Fruit fly (Drosophila melanogaster) whole organism, embryonic: ENCODE measurements around the gene scpr-B.

Source experiments
- Asciz ChIP-seq: fragments of 200-800 bp; sonication (Bioruptor generic); optimal IDR thresholded peaks from 2 replicates; lab custom pipeline; 2017; ENCODE audit warnings: missing biosample characterization, mild to moderate bottlenecking, missing genetic modification characterization, missing genetic modification reagents
- B-H2 ChIP-seq: fragments of 200-800 bp; sonication (Bioruptor generic); optimal IDR thresholded peaks from 2 replicates; lab custom pipeline; 2018; ENCODE audit warnings: missing biosample characterization, mild to moderate bottlenecking, missing genetic modification characterization
- CG10431 ChIP-seq: fragments of 200-800 bp; sonication (Bioruptor generic); optimal IDR thresholded peaks from 3 replicates; lab custom pipeline; 2018; ENCODE audit warnings: missing biosample characterization, mild to moderate bottlenecking, missing genetic modification characterization
- CG11504 ChIP-seq: fragments of 200-800 bp; sonication (Bioruptor generic); optimal IDR thresholded peaks from 3 replicates; lab custom pipeline; 2019; ENCODE audit warnings: missing biosample characterization, mild to moderate bottlenecking, missing genetic modification characterization, moderate library complexity
- CG11695 ChIP-seq: fragments of 200-800 bp; sonication (Bioruptor generic); IDR thresholded peaks from 3 replicates; pipeline ENCODE4 v1.3.6; 2022; ENCODE audit warnings: missing biosample characterization, missing genetic modification characterization
- CG13624 ChIP-seq: fragments of 200-800 bp; sonication (Bioruptor generic); optimal IDR thresholded peaks from 2 replicates; lab custom pipeline; 2016; ENCODE audit warnings: missing biosample characterization, missing genetic modification characterization
- CG14860 ChIP-seq: fragments of 200-800 bp; sonication (Bioruptor generic); IDR thresholded peaks from 3 replicates; pipeline ENCODE4 v1.3.6; 2022; ENCODE audit warnings: missing biosample characterization, missing genetic modification characterization; ENCODE audit not compliant: partially characterized antibody
- CG1647 ChIP-seq: fragments of 200-800 bp; sonication (Bioruptor generic); optimal IDR thresholded peaks from 3 replicates; lab custom pipeline; 2016; ENCODE audit warnings: missing biosample characterization, missing genetic modification characterization
- CG17186 ChIP-seq: fragments of 200-800 bp; sonication (Bioruptor generic); optimal IDR thresholded peaks from 3 replicates; lab custom pipeline; 2017; ENCODE audit warnings: missing biosample characterization, missing genetic modification reagents, missing genetic modification characterization
- CG18262 ChIP-seq: fragments of 200-800 bp; optimal IDR thresholded peaks from 3 replicates; lab custom pipeline; 2019; ENCODE audit warnings: missing biosample characterization, mild to moderate bottlenecking, missing genetic modification characterization, moderate library complexity
- CG32767 ChIP-seq: fragments of 200-800 bp; sonication (Bioruptor generic); IDR thresholded peaks from 2 replicates; pipeline ENCODE4 v1.3.6; 2022; ENCODE audit warnings: missing biosample characterization, missing genetic modification characterization
- CG3281 ChIP-seq: fragments of 200-800 bp; sonication (Bioruptor generic); optimal IDR thresholded peaks from 3 replicates; lab custom pipeline; 2017; ENCODE audit warnings: missing biosample characterization, mild to moderate bottlenecking, missing genetic modification characterization
- CG4328 ChIP-seq: fragments of 200-800 bp; sonication (Bioruptor generic); optimal IDR thresholded peaks from 3 replicates; lab custom pipeline; 2017; ENCODE audit warnings: missing biosample characterization, missing genetic modification reagents, missing genetic modification characterization
- CG4820 ChIP-seq: fragments of 200-800 bp; sonication (Bioruptor generic); optimal IDR thresholded peaks from 3 replicates; lab custom pipeline; 2016; ENCODE audit warnings: missing biosample characterization, missing genetic modification characterization
- CG6254 ChIP-seq: fragments of 200-800 bp; sonication (Bioruptor generic); optimal IDR thresholded peaks from 3 replicates; lab custom pipeline; 2017; ENCODE audit warnings: mild to moderate bottlenecking, missing biosample characterization, missing genetic modification reagents, missing genetic modification characterization
- CG6765 ChIP-seq: fragments of 200-800 bp; sonication (Bioruptor generic); optimal IDR thresholded peaks from 3 replicates; lab custom pipeline; 2017; ENCODE audit warnings: missing biosample characterization, mild to moderate bottlenecking, missing genetic modification characterization
- CG6813 ChIP-seq: fragments of 200-800 bp; sonication (Bioruptor generic); optimal IDR thresholded peaks from 2 replicates; lab custom pipeline; 2017; ENCODE audit warnings: missing biosample characterization, missing genetic modification characterization, mild to moderate bottlenecking, moderate library complexity, missing genetic modification reagents
- CG8478 ChIP-seq: fragments of >200 bp; optimal IDR thresholded peaks from 2 replicates; lab custom pipeline; 2018
- CG9876 ChIP-seq: fragments of 200-800 bp; sonication (Bioruptor generic); optimal IDR thresholded peaks from 2 replicates; lab custom pipeline; 2016; ENCODE audit warnings: missing biosample characterization, missing genetic modification characterization
- CTCF ChIP-seq: fragments of 200-800 bp; sonication (Bioruptor generic); optimal IDR thresholded peaks from 2 replicates; lab custom pipeline; 2017; ENCODE audit warnings: missing biosample characterization, mild to moderate bottlenecking, missing genetic modification characterization, moderate library complexity
- CrebB ChIP-seq: fragments of 200-800 bp; sonication (Bioruptor generic); optimal IDR thresholded peaks from 3 replicates; lab custom pipeline; 2018; ENCODE audit warnings: missing biosample characterization, mild to moderate bottlenecking, missing genetic modification characterization
- Gsc ChIP-seq: fragments of 200-800 bp; sonication (Bioruptor generic); IDR thresholded peaks from 2 replicates; pipeline ENCODE4 v1.3.6; 2022; ENCODE audit warnings: missing biosample characterization, missing genetic modification characterization
- HmgD ChIP-seq: fragments of 200-800 bp; sonication (Bioruptor generic); optimal IDR thresholded peaks from 3 replicates; lab custom pipeline; 2016; ENCODE audit warnings: missing biosample characterization, missing genetic modification characterization
- Jarid2 ChIP-seq: fragments of 200-800 bp; sonication (Bioruptor generic); optimal IDR thresholded peaks from 3 replicates; lab custom pipeline; 2017; ENCODE audit warnings: mild to moderate bottlenecking, missing biosample characterization, missing genetic modification reagents, missing genetic modification characterization
- Lim3 ChIP-seq: fragments of 200-800 bp; sonication (Bioruptor generic); IDR thresholded peaks from 2 replicates; pipeline ENCODE4 v1.3.6; 2022; ENCODE audit warnings: missing biosample characterization, missing genetic modification characterization
- Mad ChIP-seq: fragments of 200-800 bp; sonication (Bioruptor generic); optimal IDR thresholded peaks from 2 replicates; lab custom pipeline; 2016; ENCODE audit warnings: missing biosample characterization, missing genetic modification characterization
- Myb ChIP-seq: fragments of 200-800 bp; sonication (Bioruptor generic); optimal IDR thresholded peaks from 2 replicates; lab custom pipeline; 2016; ENCODE audit warnings: missing biosample characterization, missing genetic modification characterization
- Poxn ChIP-seq: fragments of 200-800 bp; sonication (Bioruptor generic); IDR thresholded peaks from 2 replicates; pipeline ENCODE4 v1.3.6; 2022; ENCODE audit warnings: missing biosample characterization, missing genetic modification characterization
- Six4 ChIP-seq: fragments of 200-800 bp; sonication (Bioruptor generic); optimal IDR thresholded peaks from 2 replicates; lab custom pipeline; 2016; ENCODE audit warnings: missing biosample characterization, missing genetic modification characterization
- Trl ChIP-seq, 3 experiments: fragments of >200 bp in 2 of 3; fragments of 200-800 bp in 1 of 3; sonication (Bioruptor generic) in 1 of 3; optimal IDR thresholded peaks; 2 replicates in 1 of 3; 3 replicates in 2 of 3; lab custom pipeline; 2016 to 2017; ENCODE audit warnings: missing biosample characterization in 1 of 3, missing genetic modification characterization in 1 of 3
- Vsx1 ChIP-seq: fragments of 200-800 bp; sonication (Bioruptor generic); optimal IDR thresholded peaks from 2 replicates; lab custom pipeline; 2017; ENCODE audit warnings: missing biosample characterization, mild to moderate bottlenecking, missing genetic modification characterization, missing genetic modification reagents
- abd-A ChIP-seq: fragments of 200-800 bp; sonication (Bioruptor generic); optimal IDR thresholded peaks from 3 replicates; lab custom pipeline; 2019; ENCODE audit warnings: missing biosample characterization, mild to moderate bottlenecking, missing genetic modification characterization, moderate library complexity
- ac ChIP-seq: fragments of 200-800 bp; sonication (Bioruptor generic); optimal IDR thresholded peaks from 3 replicates; lab custom pipeline; 2017; ENCODE audit warnings: missing biosample characterization, mild to moderate bottlenecking, missing genetic modification characterization
- aop ChIP-seq: fragments of 200-800 bp; sonication (Bioruptor generic); IDR thresholded peaks from 2 replicates; pipeline ENCODE4 v1.3.6; 2022; ENCODE audit warnings: missing biosample characterization, missing genetic modification characterization
- bcd ChIP-seq: fragments of 200-800 bp; sonication (Bioruptor generic); optimal IDR thresholded peaks from 2 replicates; lab custom pipeline; 2017; ENCODE audit warnings: missing biosample characterization, mild to moderate bottlenecking, missing genetic modification characterization
- bigmax ChIP-seq: fragments of 200-800 bp; sonication (Bioruptor generic); optimal IDR thresholded peaks from 2 replicates; lab custom pipeline; 2018; ENCODE audit warnings: missing biosample characterization, mild to moderate bottlenecking, missing genetic modification characterization
- corto ChIP-seq: fragments of 200-800 bp; sonication (Bioruptor generic); optimal IDR thresholded peaks from 2 replicates; lab custom pipeline; 2016; ENCODE audit warnings: missing biosample characterization, mild to moderate bottlenecking, missing genetic modification characterization, moderate library complexity
- danr ChIP-seq: fragments of 200-800 bp; sonication (Bioruptor generic); IDR thresholded peaks from 2 replicates; pipeline ENCODE4 v1.3.6; 2022; ENCODE audit warnings: missing biosample characterization, missing genetic modification characterization
- eve ChIP-seq, 2 experiments: fragments of >200 bp; optimal IDR thresholded peaks; 2 replicates each; lab custom pipeline; 2017; ENCODE audit warnings: missing biosample characterization in 2 of 2, missing genetic modification characterization in 2 of 2
- fd3F ChIP-seq: fragments of 200-800 bp; sonication (Bioruptor generic); optimal IDR thresholded peaks from 2 replicates; lab custom pipeline; 2018; ENCODE audit warnings: missing biosample characterization, mild to moderate bottlenecking, missing genetic modification characterization, moderate library complexity
- fru ChIP-seq: fragments of >200 bp; optimal IDR thresholded peaks from 2 replicates; lab custom pipeline; 2017
- gce ChIP-seq: fragments of 200-800 bp; sonication (Bioruptor generic); IDR thresholded peaks from 3 replicates; pipeline ENCODE4 v1.3.6; 2022; ENCODE audit warnings: missing biosample characterization, missing genetic modification characterization
- inv ChIP-seq: fragments of 200-800 bp; sonication (Bioruptor generic); IDR thresholded peaks from 2 replicates; pipeline ENCODE4 v1.3.6; 2022; ENCODE audit warnings: missing biosample characterization, missing genetic modification characterization; ENCODE audit not compliant: partially characterized antibody
- nau ChIP-seq: fragments of 200-800 bp; sonication (Bioruptor generic); optimal IDR thresholded peaks from 3 replicates; lab custom pipeline; 2017; ENCODE audit warnings: missing biosample characterization, mild to moderate bottlenecking, missing genetic modification characterization, missing genetic modification reagents
- nmo ChIP-seq: fragments of 200-800 bp; sonication (Bioruptor generic); optimal IDR thresholded peaks from 2 replicates; lab custom pipeline; 2018; ENCODE audit warnings: missing biosample characterization, mild to moderate bottlenecking, missing genetic modification characterization, moderate library complexity
- sd ChIP-seq: fragments of 200-800 bp; sonication (Bioruptor generic); optimal IDR thresholded peaks from 3 replicates; lab custom pipeline; 2018; ENCODE audit warnings: missing biosample characterization, mild to moderate bottlenecking, missing genetic modification characterization, moderate library complexity
- sima ChIP-seq: fragments of 200-800 bp; sonication (Bioruptor generic); optimal IDR thresholded peaks from 2 replicates; lab custom pipeline; 2016; ENCODE audit warnings: missing biosample characterization, missing genetic modification characterization
- slbo ChIP-seq: fragments of 200-800 bp; sonication (Bioruptor generic); IDR thresholded peaks from 2 replicates; pipeline ENCODE4 v1.3.6; 2022; ENCODE audit warnings: missing biosample characterization, missing genetic modification characterization
- tll ChIP-seq, 2 experiments: fragments of 200-800 bp in 1 of 2; fragments of >200 bp in 1 of 2; sonication (Bioruptor generic) in 1 of 2; optimal IDR thresholded peaks; 2 replicates each; lab custom pipeline; 2017 to 2019; ENCODE audit warnings: missing biosample characterization in 2 of 2, missing genetic modification characterization in 2 of 2, mild to moderate bottlenecking in 1 of 2, moderate library complexity in 1 of 2
- twi ChIP-seq: fragments of 200-800 bp; optimal IDR thresholded peaks from 2 replicates; lab custom pipeline; 2019; ENCODE audit warnings: missing biosample characterization, mild to moderate bottlenecking, missing genetic modification characterization, moderate library complexity

Gene scpr-B

DNA sequence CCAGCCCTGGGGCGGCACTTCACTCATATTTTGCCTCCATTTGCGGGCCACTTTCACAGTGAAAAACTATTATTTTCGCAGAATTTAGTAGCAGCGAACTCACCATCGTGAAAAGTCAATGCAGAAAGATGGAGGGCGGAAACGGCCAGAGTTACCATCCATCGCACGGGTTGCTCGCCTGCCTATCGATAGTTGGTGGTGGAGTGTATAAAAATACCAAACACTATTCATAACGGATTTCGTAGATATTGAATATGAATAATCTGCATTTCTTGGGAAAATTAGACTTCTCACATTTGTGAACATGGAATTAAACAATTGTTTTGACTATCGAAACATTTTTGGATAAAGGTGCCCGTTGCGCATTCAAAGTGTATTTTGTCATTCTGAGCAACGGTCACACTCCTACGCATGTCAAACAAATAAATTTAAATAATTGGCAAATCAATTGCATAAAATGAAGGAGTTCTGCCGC is 24.6 kb downstream of the scpr-B start, which contains the start of the genes RpS25 and CG4820 (continued):
- TF ChIP-seq nmo (GFP tag; lab: Kevin White, UChicago) (peak; percentile 93), bcd (GFP tag; lab: Kevin White, UChicago) (peak; percentile 96), Poxn (no peak; the same call in 1 of the 2 replicates), CG8478 (lab: Kevin White, UChicago) (no peak), slbo (GFP tag; lab: Robert Waterston, UW) (peak; percentile 86), gce (GFP tag; lab: Robert Waterston, UW) (peak; percentile 86; the same call in 2 of the 3 replicates), abd-A (no peak), Trl (optimal IDR thresholded peaks at IDR 0.05; lab: Kevin White, UChicago) (no peak), Trl (GFP tag; optimal IDR thresholded peaks at IDR 0.05; lab: Kevin White, UChicago) (peak; percentile 96), CG14860 (GFP tag; lab: Robert Waterston, UW) (peak; percentile 77), fd3F (GFP tag; lab: Kevin White, UChicago) (peak; percentile 85), tll (GFP tag; optimal IDR thresholded peaks at IDR 0.05; lab: Kevin White, UChicago) (peak; percentile 40 to 90), CG13624 (GFP tag; lab: Kevin White, UChicago) (peak; percentile 96), Vsx1 (peak; percentile 90), CG4820 (GFP tag; lab: Kevin White, UChicago) (peak; percentile 94), CG3281 (GFP tag; lab: Kevin White, UChicago) (peak; percentile 95), CG6765 (GFP tag; lab: Kevin White, UChicago) (peak; percentile 97), CG17186 (GFP tag; lab: Kevin White, UChicago) (peak; percentile 98), CG4328 (GFP tag; lab: Kevin White, UChicago) (peak; percentile 94), Six4 (GFP tag; lab: Kevin White, UChicago) (peak; percentile 71), Asciz (peak; percentile 89), HmgD (GFP tag; lab: Kevin White, UChicago) (peak; percentile 90), CG11695 (GFP tag; lab: Robert Waterston, UW) (peak; percentile 81), CG10431 (GFP tag; lab: Kevin White, UChicago) (peak; percentile 87), ac (peak; percentile 82), inv (GFP tag; lab: Robert Waterston, UW) (peak; percentile 78), Mad (peak; percentile 91), CG32767 (GFP tag; lab: Robert Waterston, UW) (peak; percentile 66; the same call in 1 of the 2 replicates), CG11504 (peak; percentile 84), bigmax (peak; percentile 92), CG9876 (GFP tag; lab: Kevin White, UChicago) (peak; percentile 92), fru (no peak), Jarid2 (peak; percentile 75), danr (peak; percentile 58; the same call in 1 of the 2 replicates), aop (0 out of 2 replicates have a peak, but pooled peaks have one; percentile 15), twi (tag; lab: Kevin White, UChicago) (peak; percentile 84), CG6813 (GFP tag; lab: Kevin White, UChicago) (peak; percentile 92), nau (peak; percentile 95), eve (GFP tag; optimal IDR thresholded peaks at IDR 0.05; lab: Kevin White, UChicago) (no peak), Myb (GFP tag; lab: Kevin White, UChicago) (peak; percentile 82), CG18262 (tag; lab: Kevin White, UChicago) (peak; percentile 81), CG1647 (GFP tag; lab: Kevin White, UChicago) (peak; percentile 82), B-H2 (GFP tag; lab: Kevin White, UChicago) (peak; percentile 94), CTCF (GFP tag; lab: Kevin White, UChicago) (peak; percentile 69), corto (no peak), Gsc (no peak), CG6254 (GFP tag; lab: Kevin White, UChicago) (peak; percentile 74), sima (peak; percentile 73), sd (tag; lab: Kevin White, UChicago) (peak; percentile 57), CrebB (peak; percentile 97), Lim3 (GFP tag; lab: Robert Waterston, UW) (peak; percentile 28; the same call in 1 of the 2 replicates)
